Fruit fly (Drosophila melanogaster): ENCODE measurements around the gene Cp19.

Gene Cp19

DNA sequence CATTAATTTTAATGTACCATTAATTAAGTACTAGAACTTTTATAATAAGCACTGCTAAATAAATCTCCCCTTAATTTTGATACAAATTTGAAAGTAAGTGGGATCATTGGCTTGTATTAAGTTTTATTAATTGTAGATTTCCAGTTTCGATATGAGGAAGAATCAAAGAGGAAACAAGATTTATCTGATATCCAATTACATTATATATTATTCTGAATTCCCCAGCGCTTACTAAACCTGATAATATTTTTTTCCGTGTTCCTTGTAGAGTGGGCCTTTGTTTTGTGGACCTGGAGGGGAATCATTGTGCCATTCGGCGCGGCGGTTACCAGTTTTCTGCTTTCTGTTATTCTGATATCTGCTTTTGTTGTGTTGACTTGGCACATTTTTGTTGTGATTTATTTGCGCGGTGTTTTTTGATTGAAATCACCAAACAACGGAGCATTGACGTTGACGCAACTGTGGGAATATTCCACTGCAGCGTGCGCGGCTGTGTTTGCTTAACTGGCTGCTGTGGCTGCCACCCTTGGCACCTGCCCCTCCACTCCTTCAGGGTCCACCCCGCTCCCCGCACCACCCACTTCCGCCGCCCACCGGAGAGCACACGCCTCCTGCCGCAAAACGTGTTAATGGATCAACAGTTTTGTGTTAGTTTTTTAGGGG is 45.1 kb upstream of the Cp19 start:
- TF ChIP-seq slbo (GFP tag; IDR thresholded peaks at IDR 0.05), result 0 out of 2 replicates have a peak, but pooled peaks have one; percentile 15
- TF ChIP-seq Atf6 (GFP tag; IDR thresholded peaks at IDR 0.05), result 0 out of 2 replicates have a peak, but pooled peaks have one; percentile 20
- TF ChIP-seq CG10209 (GFP tag; optimal IDR thresholded peaks at IDR 0.05), result no peak
- no peak for TF ChIP-seq E2f2 (GFP tag; IDR thresholded peaks at IDR 0.05)
- TF ChIP-seq NC2α (GFP tag; optimal IDR thresholded peaks at IDR 0.05), result no peak
- TF ChIP-seq caup (GFP tag; optimal IDR thresholded peaks at IDR 0.05; ENCODE audit: severe bottlenecking), result peak; percentile 30
- TF ChIP-seq schlank (tag; optimal IDR thresholded peaks at IDR 0.05), result no peak
- 0 out of 3 replicates have a peak, but pooled peaks have one; percentile 41 for TF ChIP-seq otp (GFP tag; IDR thresholded peaks at IDR 0.05)
- TF ChIP-seq CG34422 (GFP tag; IDR thresholded peaks at IDR 0.05), result no peak
- peak; percentile 0 for TF ChIP-seq lab (GFP tag; optimal IDR thresholded peaks at IDR 0.05)
- no peak for TF ChIP-seq wdn (GFP tag; IDR thresholded peaks at IDR 0.05)
- TF ChIP-seq CG1602 (GFP tag; optimal IDR thresholded peaks at IDR 0.05), result no peak
- peak; percentile 1 for TF ChIP-seq CG12071 (GFP tag; optimal IDR thresholded peaks at IDR 0.05)
- 0 out of 4 replicates have a peak, but pooled peaks have one; percentile 73 for TF ChIP-seq chinmo (GFP tag; IDR thresholded peaks at IDR 0.05; ENCODE audit: partially characterized antibody)
- peak; percentile 24 for TF ChIP-seq Ets65A (GFP tag)
- peak; percentile 42 for TF ChIP-seq sd (tag; optimal IDR thresholded peaks at IDR 0.05)
- peak; percentile 38; the same call in 1 of the 2 replicates for TF ChIP-seq CG14014 (GFP tag; IDR thresholded peaks at IDR 0.05)
- 0 out of 3 replicates have a peak, but pooled peaks have one; percentile 5 for TF ChIP-seq row (GFP tag; IDR thresholded peaks at IDR 0.05)
- TF ChIP-seq pzg (GFP tag; optimal IDR thresholded peaks at IDR 0.05), result no peak
- TF ChIP-seq CG9727 (GFP tag; optimal IDR thresholded peaks at IDR 0.05), result no peak
- TF ChIP-seq CG9215 (GFP tag; IDR thresholded peaks at IDR 0.05), result no peak
- TF ChIP-seq CG6175 (GFP tag; IDR thresholded peaks at IDR 0.05), result peak; percentile 66; the same call in 2 of the 3 replicates
- peak; percentile 9; the same call in 1 of the 2 replicates for TF ChIP-seq CG11696 (GFP tag; IDR thresholded peaks at IDR 0.05)
- no peak for TF ChIP-seq D19B (GFP tag; optimal IDR thresholded peaks at IDR 0.05)
- no peak for TF ChIP-seq CG12104 (GFP tag; optimal IDR thresholded peaks at IDR 0.05)
- peak; percentile 76 for TF ChIP-seq crol (GFP tag; IDR thresholded peaks at IDR 0.05)
- 0 out of 3 replicates have a peak, but pooled peaks have one; percentile 41 for TF ChIP-seq Dbx (GFP tag; IDR thresholded peaks at IDR 0.05)
- peak; percentile 7 for TF ChIP-seq CG12391 (tag; optimal IDR thresholded peaks at IDR 0.05)
- TF ChIP-seq wor (GFP tag; IDR thresholded peaks at IDR 0.05), result no peak
- TF ChIP-seq disco-r (GFP tag; optimal IDR thresholded peaks at IDR 0.05), result no peak
- no peak for TF ChIP-seq GATAe (GFP tag; conservative IDR thresholded peaks at IDR 0.05)
- TF ChIP-seq Ravus (GFP tag; IDR thresholded peaks at IDR 0.05), result no peak
- TF ChIP-seq ara (GFP tag; IDR thresholded peaks at IDR 0.05), result no peak
- no peak for TF ChIP-seq dm (GFP tag; optimal IDR thresholded peaks at IDR 0.05)
- peak; percentile 50; the same call in 1 of the 2 replicates for TF ChIP-seq NFAT (GFP tag; IDR thresholded peaks at IDR 0.05)
- TF ChIP-seq CG4282 (GFP tag; optimal IDR thresholded peaks at IDR 0.05), result no peak
- no peak for TF ChIP-seq CG14667 (GFP tag; IDR thresholded peaks at IDR 0.05)
- TF ChIP-seq CG12769 (tag; optimal IDR thresholded peaks at IDR 0.05), result peak; percentile 29
- TF ChIP-seq CG2120 (GFP tag; optimal IDR thresholded peaks at IDR 0.05), result peak; percentile 19
- TF ChIP-seq nerfin-2 (GFP tag; IDR thresholded peaks at IDR 0.05; ENCODE audit: partially characterized antibody), result no peak
- TF ChIP-seq Hmr (GFP tag; optimal IDR thresholded peaks at IDR 0.05), result peak; percentile 7
- TF ChIP-seq Rfx (GFP tag; IDR thresholded peaks at IDR 0.05), result no peak
